Worm (Caenorhabditis elegans) whole organism, L2 larva: Measurements from ENCODE around the gene ttc-39B.
A peak's percentile ranks its signal among the peaks of the same experiment; 100 is the strongest.

Experiments
- C34F6.9 ChIP-seq: fragments of 150-350 bp; optimal IDR thresholded peaks from 2 replicates; lab custom pipeline; 2014; ENCODE audit warnings: missing biosample characterization, missing genetic modification characterization
- F13H6.1 ChIP-seq: sonication (generic microtip); optimal IDR thresholded peaks from 2 replicates; lab custom pipeline; 2016; ENCODE audit warnings: missing genetic modification characterization, missing compliant biosample characterization
- R02D3.7 ChIP-seq: fragments of 150-350 bp; optimal IDR thresholded peaks from 2 replicates; lab custom pipeline; 2014; ENCODE audit warnings: missing biosample characterization, missing genetic modification characterization
- Y55F3AM.14 ChIP-seq: fragments of 200-800 bp; sonication (Bioruptor generic); optimal IDR thresholded peaks from 2 replicates; lab custom pipeline; 2018; ENCODE audit warnings: mild to moderate bottlenecking, missing genetic modification characterization, missing compliant biosample characterization
- ZK546.5 ChIP-seq: sonication (generic microtip); optimal IDR thresholded peaks from 2 replicates; lab custom pipeline; 2017; ENCODE audit warnings: missing biosample characterization, missing genetic modification characterization
- alr-1 ChIP-seq: fragments of 150-350 bp; optimal IDR thresholded peaks from 2 replicates; lab custom pipeline; 2014; ENCODE audit warnings: missing biosample characterization, missing genetic modification characterization
- aly-2 ChIP-seq: fragments of 150-350 bp; optimal IDR thresholded peaks from 2 replicates; lab custom pipeline; 2014; ENCODE audit warnings: missing biosample characterization, missing genetic modification characterization
- ama-1 ChIP-seq: fragments of 150-350 bp; optimal IDR thresholded peaks from 2 replicates; lab custom pipeline; 2018; ENCODE audit warnings: inconsistent platforms
- blmp-1 ChIP-seq: sonication (generic microtip); optimal IDR thresholded peaks from 2 replicates; lab custom pipeline; 2017; ENCODE audit warnings: missing genetic modification characterization, mild to moderate bottlenecking, missing compliant biosample characterization, antibody characterized with exemption, moderate library complexity; ENCODE audit not compliant: insufficient read depth
- ceh-16 ChIP-seq: fragments of 150-350 bp; optimal IDR thresholded peaks from 2 replicates; lab custom pipeline; 2014; ENCODE audit warnings: missing biosample characterization, missing genetic modification characterization
- ceh-82 ChIP-seq: fragments of 150-350 bp; optimal IDR thresholded peaks from 2 replicates; lab custom pipeline; 2014; ENCODE audit warnings: missing biosample characterization, missing genetic modification characterization
- crh-2 ChIP-seq: sonication (generic microtip); optimal IDR thresholded peaks from 2 replicates; lab custom pipeline; 2017; ENCODE audit warnings: missing biosample characterization, missing genetic modification characterization
- dmd-4 ChIP-seq: sonication (generic microtip); optimal IDR thresholded peaks from 2 replicates; lab custom pipeline; 2017; ENCODE audit warnings: missing biosample characterization, missing genetic modification characterization
- egl-27 ChIP-seq: sonication (generic microtip); optimal IDR thresholded peaks from 3 replicates; lab custom pipeline; 2017; ENCODE audit warnings: missing biosample characterization, missing genetic modification reagents, missing genetic modification characterization
- elt-1 ChIP-seq: fragments of 150-350 bp; optimal IDR thresholded peaks from 2 replicates; lab custom pipeline; 2014; ENCODE audit warnings: missing biosample characterization, missing genetic modification characterization
- elt-3 ChIP-seq: sonication (generic microtip); optimal IDR thresholded peaks from 2 replicates; lab custom pipeline; 2017; ENCODE audit warnings: missing biosample characterization, missing genetic modification characterization
- fos-1 ChIP-seq: fragments of 150-350 bp; optimal IDR thresholded peaks from 2 replicates; lab custom pipeline; 2014; ENCODE audit warnings: missing biosample characterization, missing genetic modification characterization
- gmeb-1 ChIP-seq: fragments of 150-350 bp; optimal IDR thresholded peaks from 2 replicates; lab custom pipeline; 2014; ENCODE audit warnings: missing biosample characterization, missing genetic modification characterization
- lin-11 ChIP-seq: fragments of 150-350 bp; sonication (generic microtip); optimal IDR thresholded peaks from 2 replicates; lab custom pipeline; 2014; ENCODE audit warnings: missing biosample characterization, missing genetic modification characterization, inconsistent platforms, mixed read lengths
- lin-13 ChIP-seq: fragments of 150-350 bp; optimal IDR thresholded peaks from 2 replicates; lab custom pipeline; 2014; ENCODE audit warnings: missing biosample characterization, missing genetic modification reagents, missing genetic modification characterization
- lin-39 ChIP-seq: fragments of 150-350 bp; optimal IDR thresholded peaks from 2 replicates; lab custom pipeline; 2014; ENCODE audit warnings: missing biosample characterization, missing genetic modification reagents, missing genetic modification characterization
- lsy-2 ChIP-seq, 2 experiments: fragments of 150-350 bp in 1 of 2; sonication (generic microtip) in 1 of 2; optimal IDR thresholded peaks; 2 replicates each; lab custom pipeline; 2014 to 2017; ENCODE audit warnings: missing biosample characterization in 2 of 2, missing genetic modification characterization in 2 of 2
- mab-5 ChIP-seq: fragments of 150-350 bp; optimal IDR thresholded peaks from 2 replicates; lab custom pipeline; 2014; ENCODE audit warnings: missing biosample characterization, missing genetic modification characterization
- mbf-1 ChIP-seq: sonication (generic microtip); optimal IDR thresholded peaks from 2 replicates; lab custom pipeline; 2017; ENCODE audit warnings: missing biosample characterization, missing genetic modification characterization
- mdl-1 ChIP-seq, 2 experiments: fragments of 150-350 bp in 1 of 2; sonication (generic microtip) in 1 of 2; optimal IDR thresholded peaks; 2 replicates each; lab custom pipeline; 2017; ENCODE audit warnings: missing biosample characterization in 2 of 2, missing genetic modification characterization in 2 of 2
- nhr-10 ChIP-seq: sonication (generic microtip); optimal IDR thresholded peaks from 2 replicates; lab custom pipeline; 2017; ENCODE audit warnings: missing biosample characterization, missing genetic modification characterization
- nhr-11 ChIP-seq: fragments of 150-350 bp; optimal IDR thresholded peaks from 2 replicates; lab custom pipeline; 2014; ENCODE audit warnings: missing biosample characterization, missing genetic modification characterization
- nhr-12 ChIP-seq: fragments of 150-350 bp; optimal IDR thresholded peaks from 2 replicates; lab custom pipeline; 2014; ENCODE audit warnings: missing biosample characterization, missing genetic modification characterization
- nhr-129 ChIP-seq: fragments of 150-350 bp; optimal IDR thresholded peaks from 2 replicates; lab custom pipeline; 2014; ENCODE audit warnings: missing biosample characterization, missing genetic modification characterization
- nhr-21 ChIP-seq: fragments of 150-350 bp; optimal IDR thresholded peaks from 2 replicates; lab custom pipeline; 2014; ENCODE audit warnings: missing biosample characterization, missing genetic modification characterization
- nhr-23 ChIP-seq: fragments of 150-350 bp; optimal IDR thresholded peaks from 2 replicates; lab custom pipeline; 2014; ENCODE audit warnings: missing biosample characterization, missing genetic modification reagents, missing genetic modification characterization
- nhr-237 ChIP-seq: fragments of 150-350 bp; optimal IDR thresholded peaks from 2 replicates; lab custom pipeline; 2014; ENCODE audit warnings: missing biosample characterization, missing genetic modification characterization
- nhr-25 ChIP-seq: fragments of 150-350 bp; sonication (generic microtip); optimal IDR thresholded peaks from 3 replicates; lab custom pipeline; 2014; ENCODE audit warnings: missing biosample characterization, missing genetic modification characterization
- nhr-6 ChIP-seq: fragments of 150-350 bp; optimal IDR thresholded peaks from 2 replicates; lab custom pipeline; 2014; ENCODE audit warnings: missing biosample characterization, missing genetic modification characterization
- nhr-77 ChIP-seq: fragments of 150-350 bp; optimal IDR thresholded peaks from 2 replicates; lab custom pipeline; 2014; ENCODE audit warnings: missing biosample characterization, missing genetic modification characterization
- peb-1 ChIP-seq: fragments of 150-350 bp; optimal IDR thresholded peaks from 2 replicates; lab custom pipeline; 2014; ENCODE audit warnings: missing biosample characterization, missing genetic modification characterization
- sem-4 ChIP-seq: fragments of 150-350 bp; optimal IDR thresholded peaks from 2 replicates; lab custom pipeline; 2014; ENCODE audit warnings: missing biosample characterization, missing genetic modification reagents, missing genetic modification characterization
- skn-1 ChIP-seq: sonication (generic microtip); optimal IDR thresholded peaks from 2 replicates; lab custom pipeline; 2017; ENCODE audit warnings: missing biosample characterization, missing genetic modification characterization
- sma-3 ChIP-seq: sonication (generic microtip); optimal IDR thresholded peaks from 2 replicates; lab custom pipeline; 2016; ENCODE audit warnings: missing genetic modification reagents, missing genetic modification characterization, missing compliant biosample characterization
- sma-9 ChIP-seq, 2 experiments: fragments of 150-350 bp in 1 of 2; sonication (generic microtip) in 1 of 2; optimal IDR thresholded peaks; 2 replicates each; lab custom pipeline; 2014 to 2016; ENCODE audit warnings: missing genetic modification characterization in 2 of 2, mild to moderate bottlenecking in 1 of 2, missing biosample characterization in 1 of 2, missing compliant biosample characterization in 1 of 2, missing genetic modification reagents in 1 of 2, moderate library complexity in 1 of 2
- snpc-4 ChIP-seq: fragments of 150-350 bp; optimal IDR thresholded peaks from 2 replicates; lab custom pipeline; 2014; ENCODE audit warnings: missing biosample characterization, missing genetic modification characterization
- unc-39 ChIP-seq: fragments of 150-350 bp; optimal IDR thresholded peaks from 2 replicates; lab custom pipeline; 2014; ENCODE audit warnings: missing biosample characterization, missing genetic modification characterization
- unc-55 ChIP-seq: fragments of 150-350 bp; sonication (generic microtip); optimal IDR thresholded peaks from 3 replicates; lab custom pipeline; 2014; ENCODE audit warnings: missing biosample characterization, missing genetic modification reagents, missing genetic modification characterization
- unc-62 ChIP-seq: fragments of 150-350 bp; optimal IDR thresholded peaks from 2 replicates; lab custom pipeline; 2014; ENCODE audit warnings: missing biosample characterization, missing genetic modification reagents, missing genetic modification characterization
- zag-1 ChIP-seq: fragments of 150-350 bp; optimal IDR thresholded peaks from 2 replicates; lab custom pipeline; 2014; ENCODE audit warnings: missing biosample characterization, missing genetic modification characterization
- ztf-1 ChIP-seq: fragments of 200-800 bp; sonication (Bioruptor generic); conservative IDR thresholded peaks from 2 replicates; pipeline ENCODE4 v1.3.6; 2022; ENCODE audit warnings: missing genetic modification characterization, missing compliant biosample characterization
- ztf-11 ChIP-seq: sonication (generic microtip); optimal IDR thresholded peaks from 2 replicates; lab custom pipeline; 2017; ENCODE audit warnings: missing biosample characterization, missing genetic modification characterization
- ztf-4 ChIP-seq: fragments of 150-350 bp; optimal IDR thresholded peaks from 2 replicates; lab custom pipeline; 2014; ENCODE audit warnings: missing biosample characterization, missing genetic modification characterization

ttc-39B gene

ce11 chrII:6331222-6331830 lies 2.5 kb downstream of the ttc-39B start, which contains the start of gene set-4:
set-4 (minus strand) TSS chrII:6331341.
- TF ChIP-seq nhr-237 (tag; lab: Kevin White, UChicago) (peak; percentile 20), F13H6.1 (tag; lab: Kevin White, UChicago) (peak; percentile 92), peb-1 (tag; lab: Kevin White, UChicago) (no peak), lin-11 (tag; lab: Kevin White, UChicago) (peak; percentile 89), sem-4 (tag; lab: Kevin White, UChicago) (peak; percentile 93), ama-1 (peak; percentile 26), lin-39 (tag; lab: Kevin White, UChicago) (no peak), nhr-25 (peak; percentile 92), snpc-4 (peak; percentile 88), aly-2 (tag; lab: Kevin White, UChicago) (no peak), ceh-16 (tag; lab: Kevin White, UChicago) (peak; percentile 91), lsy-2 (tag; optimal IDR thresholded peaks at IDR 0.05; lab: Kevin White, UChicago) (peak; percentile 90 to 95), mab-5 (tag; lab: Kevin White, UChicago) (peak; percentile 84), crh-2 (peak; percentile 97), nhr-77 (tag; lab: Kevin White, UChicago) (peak; percentile 68), nhr-21 (tag; lab: Kevin White, UChicago) (peak; percentile 87), nhr-10 (tag; lab: Kevin White, UChicago) (peak; percentile 78), ztf-4 (tag; lab: Kevin White, UChicago) (peak; percentile 90), Y55F3AM.14 (GFP tag; lab: Kevin White, UChicago) (peak; percentile 78), nhr-12 (tag; lab: Kevin White, UChicago) (no peak), lin-13 (GFP tag; lab: Kevin White, UChicago) (peak; percentile 93), sma-3 (GFP tag; lab: Kevin White, UChicago) (peak; percentile 91), nhr-6 (tag; lab: Kevin White, UChicago) (peak; percentile 85), unc-39 (tag; lab: Kevin White, UChicago) (no peak), elt-1 (tag; lab: Kevin White, UChicago) (no peak), blmp-1 (tag; lab: Kevin White, UChicago) (peak; percentile 54), elt-3 (tag; lab: Kevin White, UChicago) (no peak), mdl-1 (tag; optimal IDR thresholded peaks at IDR 0.05; lab: Kevin White, UChicago) (peak; percentile 18 to 91), fos-1 (peak; percentile 96), alr-1 (no peak), nhr-129 (peak; percentile 96), ceh-82 (peak; percentile 68), ztf-11 (tag; lab: Kevin White, UChicago) (peak; percentile 61), nhr-11 (tag; lab: Kevin White, UChicago) (no peak), dmd-4 (tag; lab: Kevin White, UChicago) (no peak), gmeb-1 (tag; lab: Kevin White, UChicago) (peak; percentile 90), unc-55 (GFP tag; lab: Kevin White, UChicago) (peak; percentile 96), ZK546.5 (tag; lab: Kevin White, UChicago) (peak; percentile 27), egl-27 (tag; lab: Kevin White, UChicago) (peak; percentile 85), C34F6.9 (tag; lab: Kevin White, UChicago) (peak; percentile 98), skn-1 (no peak), zag-1 (peak; percentile 72), sma-9 (GFP tag; optimal IDR thresholded peaks at IDR 0.05; lab: Kevin White, UChicago) (peak; percentile 92), sma-9 (tag; optimal IDR thresholded peaks at IDR 0.05; lab: Kevin White, UChicago) (no peak), ztf-1 (GFP tag; lab: Robert Waterston, UW) (no peak), nhr-23 (no peak), mbf-1 (tag; lab: Kevin White, UChicago) (no peak), unc-62 (GFP tag; lab: Kevin White, UChicago) (peak; percentile 59), R02D3.7 (tag; lab: Kevin White, UChicago) (peak; percentile 50)
- TF ChIP-seq, all 48 proteins: peak for 34
